Fruit fly (Drosophila melanogaster) whole organism, prepupa: ENCODE data around the gene CG42553.

Source experiments
- Blimp-1 ChIP-seq: fragments of 200-800 bp; sonication (Bioruptor generic); optimal IDR thresholded peaks from 3 replicates; lab custom pipeline; 2017; ENCODE audit warnings: missing biosample characterization, missing genetic modification characterization, mild to moderate bottlenecking, moderate library complexity, missing genetic modification reagents
- CG11294 ChIP-seq: fragments of 200-800 bp; sonication (Bioruptor generic); IDR thresholded peaks from 2 replicates; pipeline ENCODE4 v1.3.6; 2022; ENCODE audit warnings: missing biosample characterization, missing genetic modification characterization
- CG11902 ChIP-seq: fragments of 200-800 bp; sonication (Bioruptor generic); optimal IDR thresholded peaks from 3 replicates; lab custom pipeline; 2016; ENCODE audit warnings: missing biosample characterization, missing genetic modification characterization
- CG1621 ChIP-seq: fragments of 200-800 bp; sonication (Bioruptor generic); optimal IDR thresholded peaks from 3 replicates; lab custom pipeline; 2018; ENCODE audit warnings: missing biosample characterization, mild to moderate bottlenecking, missing genetic modification characterization
- CG3032 ChIP-seq: fragments of 200-800 bp; optimal IDR thresholded peaks from 2 replicates; lab custom pipeline; 2019; ENCODE audit warnings: missing biosample characterization, mild to moderate bottlenecking, missing genetic modification characterization, moderate library complexity
- CG31627 ChIP-seq: fragments of 200-800 bp; sonication (Bioruptor generic); optimal IDR thresholded peaks from 3 replicates; lab custom pipeline; 2016; ENCODE audit warnings: missing biosample characterization, missing genetic modification characterization
- CG32006 ChIP-seq: fragments of 200-800 bp; sonication (Bioruptor generic); optimal IDR thresholded peaks from 3 replicates; lab custom pipeline; 2017; ENCODE audit warnings: missing biosample characterization, mild to moderate bottlenecking, missing genetic modification characterization
- CG34406 ChIP-seq: fragments of 200-800 bp; sonication (Bioruptor generic); optimal IDR thresholded peaks from 3 replicates; lab custom pipeline; 2016; ENCODE audit warnings: missing biosample characterization, missing genetic modification characterization
- CG6163 ChIP-seq: fragments of 200-800 bp; sonication (Bioruptor generic); IDR thresholded peaks from 3 replicates; pipeline ENCODE4 v1.3.6; 2022; ENCODE audit warnings: missing biosample characterization, missing genetic modification characterization
- CG6276 ChIP-seq: fragments of 200-800 bp; sonication (Bioruptor generic); optimal IDR thresholded peaks from 2 replicates; lab custom pipeline; 2017; ENCODE audit warnings: missing biosample characterization, mild to moderate bottlenecking, missing genetic modification characterization
- CG6792 ChIP-seq: fragments of 200-800 bp; sonication (Bioruptor generic); optimal IDR thresholded peaks from 3 replicates; lab custom pipeline; 2016; ENCODE audit warnings: missing biosample characterization, missing genetic modification characterization
- CG6808 ChIP-seq: fragments of 200-800 bp; sonication (Bioruptor generic); optimal IDR thresholded peaks from 3 replicates; lab custom pipeline; 2017; ENCODE audit warnings: missing biosample characterization, missing genetic modification characterization, mild to moderate bottlenecking, moderate library complexity, missing genetic modification reagents
- CG6854 ChIP-seq: fragments of 200-800 bp; sonication (Bioruptor generic); optimal IDR thresholded peaks from 2 replicates; lab custom pipeline; 2017; ENCODE audit warnings: missing biosample characterization, mild to moderate bottlenecking, missing genetic modification characterization
- CG7368 ChIP-seq: fragments of 200-800 bp; sonication (Bioruptor generic); optimal IDR thresholded peaks from 3 replicates; lab custom pipeline; 2016; ENCODE audit warnings: missing biosample characterization, missing genetic modification characterization
- CG8119 ChIP-seq: fragments of 200-800 bp; sonication (Bioruptor generic); IDR thresholded peaks from 3 replicates; pipeline ENCODE4 v1.3.6; 2022; ENCODE audit warnings: missing biosample characterization, missing genetic modification characterization
- CG8319 ChIP-seq: fragments of 200-800 bp; sonication (Bioruptor generic); optimal IDR thresholded peaks from 3 replicates; lab custom pipeline; 2016; ENCODE audit warnings: missing biosample characterization, missing genetic modification characterization
- CG8632 ChIP-seq: fragments of 200-800 bp; sonication (Bioruptor generic); optimal IDR thresholded peaks from 3 replicates; lab custom pipeline; 2016; ENCODE audit warnings: missing biosample characterization, missing genetic modification characterization
- CG9139 ChIP-seq: fragments of 200-800 bp; sonication (Bioruptor generic); optimal IDR thresholded peaks from 3 replicates; lab custom pipeline; 2017; ENCODE audit warnings: missing biosample characterization, mild to moderate bottlenecking, missing genetic modification characterization
- Eip75B ChIP-seq: fragments of 200-800 bp; sonication (Bioruptor generic); optimal IDR thresholded peaks from 3 replicates; lab custom pipeline; 2016; ENCODE audit warnings: missing biosample characterization, missing genetic modification characterization
- Eip78C ChIP-seq: fragments of 200-800 bp; sonication (Bioruptor generic); peaks from one replicate; lab custom pipeline; 2016; ENCODE audit warnings: missing biosample characterization, missing genetic modification characterization
- Eip93F ChIP-seq: fragments of 200-800 bp; sonication (Bioruptor generic); optimal IDR thresholded peaks from 2 replicates; lab custom pipeline; 2016; ENCODE audit warnings: missing biosample characterization, mild to moderate bottlenecking, missing genetic modification characterization
- Ets21C ChIP-seq: fragments of 200-800 bp; sonication (Bioruptor generic); optimal IDR thresholded peaks from 3 replicates; lab custom pipeline; 2016; ENCODE audit warnings: missing biosample characterization, missing genetic modification characterization
- Ets96B ChIP-seq: fragments of 200-800 bp; optimal IDR thresholded peaks from 2 replicates; lab custom pipeline; 2019; ENCODE audit warnings: missing biosample characterization, mild to moderate bottlenecking, missing genetic modification characterization, moderate library complexity
- Gug ChIP-seq: fragments of 200-800 bp; sonication (Bioruptor generic); IDR thresholded peaks from 2 replicates; pipeline ENCODE4 v1.3.6; 2022; ENCODE audit warnings: missing biosample characterization, missing genetic modification characterization
- Hr39 ChIP-seq: fragments of 200-800 bp; sonication (Bioruptor generic); optimal IDR thresholded peaks from 2 replicates; lab custom pipeline; 2016; ENCODE audit warnings: missing biosample characterization, missing genetic modification characterization
- Hr4 ChIP-seq: fragments of 200-800 bp; sonication (Bioruptor generic); optimal IDR thresholded peaks from 3 replicates; lab custom pipeline; 2016; ENCODE audit warnings: missing biosample characterization, missing genetic modification characterization
- Lpt ChIP-seq: fragments of 200-800 bp; sonication (Bioruptor generic); optimal IDR thresholded peaks from 3 replicates; lab custom pipeline; 2016; ENCODE audit warnings: missing biosample characterization, missing genetic modification characterization
- Met ChIP-seq: fragments of 200-800 bp; sonication (Bioruptor generic); optimal IDR thresholded peaks from 3 replicates; lab custom pipeline; 2016; ENCODE audit warnings: missing biosample characterization, missing genetic modification characterization
- OdsH ChIP-seq: fragments of 200-800 bp; sonication (Bioruptor generic); optimal IDR thresholded peaks from 3 replicates; lab custom pipeline; 2016; ENCODE audit warnings: missing biosample characterization, missing genetic modification characterization
- Sox102F ChIP-seq: fragments of 200-800 bp; sonication (Bioruptor generic); optimal IDR thresholded peaks from 2 replicates; lab custom pipeline; 2016; ENCODE audit warnings: missing biosample characterization, mild to moderate bottlenecking, missing genetic modification characterization
- Sox14 ChIP-seq: fragments of 200-800 bp; sonication (Bioruptor generic); optimal IDR thresholded peaks from 3 replicates; lab custom pipeline; 2016; ENCODE audit warnings: missing biosample characterization, missing genetic modification characterization
- Sox15 ChIP-seq: fragments of 200-800 bp; sonication (Bioruptor generic); optimal IDR thresholded peaks from 3 replicates; lab custom pipeline; 2016; ENCODE audit warnings: missing biosample characterization, missing genetic modification characterization
- achi ChIP-seq: fragments of 200-800 bp; sonication (Bioruptor generic); optimal IDR thresholded peaks from 3 replicates; lab custom pipeline; 2016; ENCODE audit warnings: missing biosample characterization, missing genetic modification characterization
- acj6 ChIP-seq: fragments of 200-800 bp; sonication (Bioruptor generic); optimal IDR thresholded peaks from 3 replicates; lab custom pipeline; 2016; ENCODE audit warnings: missing biosample characterization, missing genetic modification characterization
- cyc ChIP-seq: fragments of 200-800 bp; sonication (Bioruptor generic); optimal IDR thresholded peaks from 3 replicates; lab custom pipeline; 2016; ENCODE audit warnings: missing biosample characterization, missing genetic modification characterization
- dsx ChIP-seq: fragments of 200-800 bp; optimal IDR thresholded peaks from 3 replicates; lab custom pipeline; 2019; ENCODE audit warnings: missing biosample characterization, mild to moderate bottlenecking, missing genetic modification characterization, moderate library complexity; ENCODE audit not compliant: poor library complexity, severe bottlenecking
- eg ChIP-seq: fragments of 200-800 bp; sonication (Bioruptor generic); IDR thresholded peaks from 3 replicates; pipeline ENCODE4 v1.3.6; 2022; ENCODE audit warnings: missing biosample characterization, missing genetic modification characterization
- esn ChIP-seq: fragments of 200-800 bp; sonication (Bioruptor generic); optimal IDR thresholded peaks from 2 replicates; lab custom pipeline; 2016; ENCODE audit warnings: missing biosample characterization, mild to moderate bottlenecking, missing genetic modification characterization, moderate library complexity
- fd59A ChIP-seq: fragments of 200-800 bp; sonication (Bioruptor generic); optimal IDR thresholded peaks from 2 replicates; lab custom pipeline; 2017; ENCODE audit warnings: missing biosample characterization, mild to moderate bottlenecking, missing genetic modification characterization, missing genetic modification reagents
- fd85E ChIP-seq: fragments of 200-800 bp; sonication (Bioruptor generic); optimal IDR thresholded peaks from 3 replicates; lab custom pipeline; 2016; ENCODE audit warnings: missing biosample characterization, missing genetic modification characterization
- fkh ChIP-seq: fragments of 200-800 bp; sonication (Bioruptor generic); optimal IDR thresholded peaks from 3 replicates; lab custom pipeline; 2017; ENCODE audit warnings: missing biosample characterization, mild to moderate bottlenecking, missing genetic modification characterization, moderate library complexity
- lz ChIP-seq: fragments of 200-800 bp; sonication (Bioruptor generic); optimal IDR thresholded peaks from 3 replicates; lab custom pipeline; 2016; ENCODE audit warnings: missing biosample characterization, missing genetic modification characterization
- net ChIP-seq: fragments of 200-800 bp; sonication (Bioruptor generic); optimal IDR thresholded peaks from 3 replicates; lab custom pipeline; 2016; ENCODE audit warnings: missing biosample characterization, missing genetic modification characterization
- salr ChIP-seq, 2 experiments: fragments of 200-800 bp; sonication (Bioruptor generic); optimal IDR thresholded peaks; 3 replicates each; lab custom pipeline; 2016 to 2018; ENCODE audit warnings: missing biosample characterization in 2 of 2, missing genetic modification characterization in 2 of 2, mild to moderate bottlenecking in 1 of 2
- spab ChIP-seq: fragments of 200-800 bp; sonication (Bioruptor generic); optimal IDR thresholded peaks from 2 replicates; lab custom pipeline; 2017; ENCODE audit warnings: missing biosample characterization, mild to moderate bottlenecking, missing genetic modification characterization, missing genetic modification reagents
- ss ChIP-seq, 2 experiments: fragments of 200-800 bp; sonication (Bioruptor generic); optimal IDR thresholded peaks; 2 replicates in 1 of 2; 3 replicates in 1 of 2; lab custom pipeline; 2017 to 2018; ENCODE audit warnings: mild to moderate bottlenecking in 2 of 2, missing biosample characterization in 2 of 2, missing genetic modification characterization in 2 of 2, moderate library complexity in 1 of 2
- svp ChIP-seq: fragments of 200-800 bp; sonication (Bioruptor generic); peaks from one replicate; lab custom pipeline; 2016; ENCODE audit warnings: missing biosample characterization, missing genetic modification characterization
- vri ChIP-seq: fragments of 200-800 bp; sonication (Bioruptor generic); optimal IDR thresholded peaks from 3 replicates; lab custom pipeline; 2016; ENCODE audit warnings: missing biosample characterization, mild to moderate bottlenecking, missing genetic modification characterization

CG42553 gene

dm6 chr3L:871713-872112 lies 37.8 kb downstream of the CG42553 start, which contains the start of gene Usp10:
Usp10 (plus strand) TSS chr3L:871899.
- TF ChIP-seq Eip78C (GFP tag; lab: Kevin White, UChicago) = peak; percentile 39
- peak; percentile 84 for TF ChIP-seq svp (GFP tag; lab: Kevin White, UChicago)
- no peak for TF ChIP-seq esn (GFP tag; lab: Kevin White, UChicago)
- peak; percentile 35 for TF ChIP-seq Sox14

DNA sequence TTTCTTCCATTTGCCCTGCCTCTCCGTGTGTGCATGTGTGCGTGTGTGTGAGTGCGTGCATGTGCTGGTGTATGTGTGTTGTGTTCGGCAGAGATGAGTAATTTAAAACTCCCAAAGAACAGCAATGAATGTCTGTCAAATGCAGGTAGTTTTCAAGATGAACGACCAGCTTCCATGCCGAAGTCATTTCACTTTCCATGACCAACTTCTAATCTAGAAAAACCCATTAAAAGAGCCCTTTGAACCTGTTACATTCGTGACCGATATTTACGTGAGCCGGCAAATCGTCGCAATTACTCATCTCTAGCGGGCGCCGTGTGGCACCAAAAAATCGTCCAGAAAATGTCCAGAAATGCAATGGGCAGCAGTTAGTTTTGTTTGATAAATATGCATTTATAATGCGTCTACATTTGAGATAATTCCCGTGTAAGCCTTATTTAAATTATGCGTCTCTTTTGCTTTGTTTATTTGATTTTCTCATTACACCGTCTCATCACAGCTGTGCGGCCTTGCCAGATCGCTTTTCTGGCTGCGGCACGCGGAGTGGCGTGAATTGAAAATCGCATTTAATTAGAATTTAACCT lies 38.6 kb downstream of the CG42553 start:
- peak; percentile 22 for TF ChIP-seq Ets96B
- TF ChIP-seq fkh = peak; percentile 60
- peak; percentile 30 for TF ChIP-seq net (GFP tag; lab: Kevin White, UChicago)
- TF ChIP-seq CG1621 (tag; lab: Kevin White, UChicago) = no peak
- TF ChIP-seq CG31627 (GFP tag; lab: Kevin White, UChicago) = peak; percentile 61
- peak; percentile 45; the same call in 1 of the 3 replicates for TF ChIP-seq CG6163 (GFP tag; lab: Robert Waterston, UW)
- TF ChIP-seq CG8119 (GFP tag; lab: Robert Waterston, UW) = no peak; the same call in 2 of the 3 replicates
- TF ChIP-seq CG32006 = peak; percentile 59
- peak; percentile 32; the same call in 1 of the 2 replicates for TF ChIP-seq Gug (GFP tag; lab: Robert Waterston, UW)
- TF ChIP-seq salr (GFP tag; optimal IDR thresholded peaks at IDR 0.05; lab: Kevin White, UChicago) = peak in 1 of 2 experiments; percentile 22
- no peak for TF ChIP-seq fd59A (GFP tag; lab: Kevin White, UChicago)
- peak; percentile 45 for TF ChIP-seq Hr4 (GFP tag; lab: Kevin White, UChicago)
- TF ChIP-seq CG6276 (GFP tag; lab: Kevin White, UChicago) = no peak
- no peak for TF ChIP-seq dsx (GFP tag; lab: Kevin White, UChicago)
- TF ChIP-seq Eip75B = peak; percentile 40
- TF ChIP-seq cyc (GFP tag; lab: Kevin White, UChicago) = peak; percentile 52
- peak; percentile 73 for TF ChIP-seq Sox14
- peak; percentile 40 for TF ChIP-seq Sox15
- no peak for TF ChIP-seq CG6808
- TF ChIP-seq CG6792 (GFP tag; lab: Kevin White, UChicago) = peak; percentile 19
- TF ChIP-seq CG11902 (GFP tag; lab: Kevin White, UChicago) = no peak
- TF ChIP-seq CG34406 (GFP tag; lab: Kevin White, UChicago) = peak; percentile 56
- TF ChIP-seq Sox102F = peak; percentile 26
- TF ChIP-seq lz = peak; percentile 62
- TF ChIP-seq esn (GFP tag; lab: Kevin White, UChicago) = peak; percentile 76
- peak; percentile 90 for TF ChIP-seq svp (GFP tag; lab: Kevin White, UChicago)
- TF ChIP-seq fd85E = no peak
- TF ChIP-seq Lpt (GFP tag; lab: Kevin White, UChicago) = no peak
- no peak for TF ChIP-seq CG8632 (GFP tag; lab: Kevin White, UChicago)
- TF ChIP-seq eg (GFP tag; lab: Robert Waterston, UW) = peak; percentile 59; the same call in 2 of the 3 replicates
- TF ChIP-seq CG8319 (GFP tag; lab: Kevin White, UChicago) = peak; percentile 34
- no peak for TF ChIP-seq spab (GFP tag; lab: Kevin White, UChicago)
- TF ChIP-seq Blimp-1 (GFP tag; lab: Kevin White, UChicago) = no peak
- peak; percentile 42 for TF ChIP-seq Ets21C (GFP tag; lab: Kevin White, UChicago)
- TF ChIP-seq Eip78C (GFP tag; lab: Kevin White, UChicago) = peak; percentile 79
- TF ChIP-seq vri (GFP tag; lab: Kevin White, UChicago) = peak; percentile 22
- TF ChIP-seq Met = peak; percentile 50
- no peak for TF ChIP-seq CG11294 (GFP tag; lab: Robert Waterston, UW)
- TF ChIP-seq ss (GFP tag; optimal IDR thresholded peaks at IDR 0.05; lab: Kevin White, UChicago) = peak in 1 of 2 experiments; percentile 37
- TF ChIP-seq CG7368 (GFP tag; lab: Kevin White, UChicago) = peak; percentile 41
- peak; percentile 68 for TF ChIP-seq Hr39 (GFP tag; lab: Kevin White, UChicago)
- TF ChIP-seq CG9139 (GFP tag; lab: Kevin White, UChicago) = no peak
- TF ChIP-seq CG3032 (tag; lab: Kevin White, UChicago) = peak; percentile 5
- TF ChIP-seq Eip93F = no peak
- TF ChIP-seq acj6 (GFP tag; lab: Kevin White, UChicago) = peak; percentile 51
- peak; percentile 59 for TF ChIP-seq OdsH (GFP tag; lab: Kevin White, UChicago)
- TF ChIP-seq achi (GFP tag; lab: Kevin White, UChicago) = peak; percentile 67
- TF ChIP-seq CG6854 = no peak
